Fruit fly (Drosophila melanogaster): Measurements from ENCODE around the gene ZnT63C.

The ZnT63C gene

dm6 chr3L:3303534-3304459 is at the start of gene ZnT63C:
TSS of gene ZnT63C (plus strand) at chr3L:3303708.
- no peak for TF ChIP-seq noc (tag; optimal IDR thresholded peaks at IDR 0.05)

DNA sequence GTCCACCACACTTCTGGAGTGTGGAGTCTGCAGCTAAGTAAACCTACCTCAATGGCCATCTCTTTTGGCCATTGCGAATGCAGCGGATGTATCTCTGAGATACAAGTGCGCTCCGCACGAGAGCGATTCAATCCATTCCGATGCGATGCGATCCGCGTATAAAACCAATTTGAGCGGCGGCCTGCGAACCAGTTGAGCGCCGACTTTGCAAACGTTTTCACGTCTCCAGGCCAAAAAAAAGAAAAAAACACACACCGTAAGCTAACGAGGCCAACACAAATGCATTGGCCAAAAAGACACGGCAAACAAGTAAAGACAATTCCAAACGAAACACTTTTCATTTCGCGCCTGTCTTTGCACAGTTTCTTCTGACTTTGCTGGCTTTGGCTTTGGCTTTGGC is 45.8 kb upstream of the ZnT63C start, which contains the start of gene ckd:
Gene ckd (plus strand): TSS at position 189 of the 400 bp plus-strand sequence.
- no peak for TF ChIP-seq noc (tag; optimal IDR thresholded peaks at IDR 0.05)

DNA sequence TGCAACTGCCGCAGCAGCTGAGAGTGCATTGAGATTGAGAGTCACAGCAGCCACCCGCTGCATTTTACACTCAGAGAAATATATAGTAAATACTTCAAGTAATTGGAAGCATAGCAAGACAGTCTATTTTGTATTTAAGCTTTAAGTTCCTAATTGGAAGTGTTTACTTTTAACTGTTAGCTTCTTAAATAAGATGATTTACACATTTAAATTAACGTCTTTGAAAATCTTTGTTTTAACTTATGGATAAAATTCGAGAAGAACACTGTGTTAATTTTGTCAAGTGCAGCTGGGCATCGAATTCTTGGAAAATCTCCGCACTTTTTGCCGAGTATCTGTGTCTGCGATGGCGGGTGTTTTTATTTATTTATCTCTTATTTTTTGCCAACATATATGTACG is 43.8 kb upstream of the ZnT63C start:
- no peak for TF ChIP-seq noc (tag; optimal IDR thresholded peaks at IDR 0.05)

- no peak for TF ChIP-seq noc (tag; optimal IDR thresholded peaks at IDR 0.05)
These were observed 41.9 kb upstream of the ZnT63C start for dm6 chr3L:3261642-3262041.

DNA sequence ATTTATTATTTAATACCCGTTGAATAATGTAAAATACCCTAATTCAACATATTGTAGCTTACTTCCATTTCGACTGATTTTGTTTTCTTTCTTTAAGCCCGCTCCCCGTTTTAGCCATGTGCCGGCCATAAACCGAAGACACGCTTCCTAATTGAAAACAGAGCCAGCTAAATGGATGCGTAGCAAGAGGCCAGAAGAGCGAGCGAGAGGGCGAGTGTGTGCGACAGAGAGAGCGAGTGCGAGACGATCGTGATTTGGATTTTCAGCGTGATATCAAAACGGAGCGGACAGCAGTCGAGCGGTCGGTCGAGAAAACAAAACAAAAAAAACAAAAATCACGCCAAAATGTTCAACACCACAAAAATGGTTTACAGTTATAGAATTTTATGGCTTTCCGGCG is 37.2 kb upstream of the ZnT63C start:
- no peak for TF ChIP-seq noc (tag; optimal IDR thresholded peaks at IDR 0.05)

- no peak for TF ChIP-seq noc (tag; optimal IDR thresholded peaks at IDR 0.05)
These were observed 35.3 kb upstream of the ZnT63C start, which contains the start of gene CG34265 for dm6 chr3L:3268161-3268560. TSS of gene CG34265 (plus strand) at chr3L:3268461.

DNA sequence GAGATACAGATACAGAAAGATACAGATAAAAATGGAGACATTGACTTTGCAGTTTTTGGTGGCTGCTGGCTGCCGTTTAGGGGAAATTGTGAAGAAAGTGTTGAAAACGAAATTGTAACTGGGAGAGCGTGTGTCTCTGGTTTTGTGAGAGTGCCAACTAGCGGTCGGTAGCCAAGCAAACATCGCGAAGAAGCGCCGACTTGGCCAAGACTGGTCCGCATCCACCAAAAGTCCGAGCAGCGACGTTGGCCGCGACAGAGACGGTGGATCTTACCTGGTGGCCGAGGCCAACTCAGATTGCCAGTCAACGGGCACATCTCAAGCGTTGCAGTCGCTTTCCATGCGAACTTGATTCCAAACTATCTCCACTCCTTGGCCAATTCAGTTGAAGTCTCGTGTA is 32.8 kb upstream of the ZnT63C start, which contains the start of gene CG14960:
Gene CG14960 (plus strand): TSS at position 301 of the 400 bp plus-strand sequence.
- TF ChIP-seq noc (tag; optimal IDR thresholded peaks at IDR 0.05), result no peak

DNA sequence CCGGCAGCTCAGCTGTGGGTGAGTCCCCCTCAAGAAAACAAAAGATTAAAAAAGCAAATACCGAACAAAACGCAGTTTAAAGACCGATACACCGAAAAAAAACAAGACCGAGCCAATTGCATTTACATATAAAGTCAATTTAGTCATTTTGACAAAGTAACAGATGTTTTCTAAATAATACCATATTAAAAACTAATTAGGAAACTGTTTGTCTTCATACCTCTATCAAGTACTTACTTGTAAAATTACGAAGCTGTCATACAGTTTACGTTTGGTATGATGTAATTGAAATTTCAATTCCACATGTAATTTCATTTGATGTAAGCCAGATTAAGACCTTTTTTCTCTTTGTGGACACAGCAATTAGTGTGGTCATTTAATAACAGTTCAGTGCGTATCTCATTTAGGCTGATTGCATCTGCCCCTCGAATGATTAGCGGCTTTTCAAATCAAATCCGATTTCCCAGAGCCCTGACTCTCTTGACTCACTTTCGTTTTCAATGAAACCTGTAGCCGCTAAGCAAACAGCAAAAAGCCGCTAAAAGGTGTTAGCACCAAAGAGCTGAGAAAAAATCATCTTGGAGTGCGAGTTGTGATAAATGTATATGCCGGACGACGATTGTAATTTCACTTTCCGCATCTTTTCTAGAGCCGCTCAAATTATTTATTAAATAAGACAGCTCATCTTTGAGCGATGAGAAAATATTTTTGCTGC is 28.9 kb upstream of the ZnT63C start:
- no peak for TF ChIP-seq noc (tag; optimal IDR thresholded peaks at IDR 0.05)

- TF ChIP-seq noc (tag; optimal IDR thresholded peaks at IDR 0.05), result no peak
These were observed 26.6 kb upstream of the ZnT63C start for dm6 chr3L:3276930-3277329.

DNA sequence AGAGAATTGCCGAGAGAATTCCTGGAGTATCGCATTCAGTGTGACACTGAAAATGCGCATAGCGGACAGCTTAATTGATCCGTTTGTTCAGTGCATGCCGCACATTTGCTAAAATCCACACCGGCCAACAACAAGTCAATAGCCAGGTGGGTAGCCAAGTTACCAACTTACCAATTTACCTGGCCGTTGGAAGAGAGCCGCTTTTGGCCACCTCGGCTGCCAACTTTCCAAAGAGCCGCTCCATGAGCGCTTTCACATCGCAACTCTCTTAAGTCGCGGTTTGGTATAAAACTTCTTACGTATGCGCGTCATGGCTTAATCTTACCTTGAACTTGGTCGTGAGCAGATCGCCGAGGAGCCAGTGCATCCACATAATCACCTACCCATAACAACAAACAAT is 23.6 kb upstream of the ZnT63C start, which contains the start of gene CG12017:
Gene CG12017 (plus strand): TSS at position 310 of the 400 bp plus-strand sequence.
- TF ChIP-seq noc (tag; optimal IDR thresholded peaks at IDR 0.05), result no peak

- no peak for TF ChIP-seq noc (tag; optimal IDR thresholded peaks at IDR 0.05)
These were observed 20.2 kb upstream of the ZnT63C start for dm6 chr3L:3283264-3283663.

dm6 chr3L:3284900-3285299 is 18.6 kb upstream of the ZnT63C start:
- TF ChIP-seq noc (tag; optimal IDR thresholded peaks at IDR 0.05), result no peak

dm6 chr3L:3288414-3288813 is 15.1 kb upstream of the ZnT63C start:
- TF ChIP-seq noc (tag; optimal IDR thresholded peaks at IDR 0.05), result no peak

DNA sequence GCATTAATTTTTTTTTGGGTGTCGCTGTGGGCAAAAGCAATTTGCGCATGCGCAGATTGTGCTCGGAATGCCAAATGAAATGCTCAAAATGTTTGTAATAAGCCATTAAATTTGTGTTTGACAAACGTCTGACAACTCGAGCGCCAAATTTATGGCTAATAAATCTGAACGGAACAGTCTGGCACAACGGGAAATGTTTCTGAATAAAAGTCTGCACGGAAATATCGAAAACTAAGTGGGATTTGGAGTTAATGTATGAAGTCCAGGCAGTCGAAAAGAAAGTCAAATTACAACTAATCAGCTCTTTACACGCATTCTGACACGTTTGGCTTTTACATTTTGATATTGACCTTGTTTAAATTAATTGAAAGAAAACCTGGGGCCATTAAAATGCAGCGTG is 12.3 kb upstream of the ZnT63C start, which contains the start of gene CG12009:
Gene CG12009 (plus strand): TSS at position 301 of the 400 bp plus-strand sequence.
- TF ChIP-seq noc (tag; optimal IDR thresholded peaks at IDR 0.05), result no peak

DNA sequence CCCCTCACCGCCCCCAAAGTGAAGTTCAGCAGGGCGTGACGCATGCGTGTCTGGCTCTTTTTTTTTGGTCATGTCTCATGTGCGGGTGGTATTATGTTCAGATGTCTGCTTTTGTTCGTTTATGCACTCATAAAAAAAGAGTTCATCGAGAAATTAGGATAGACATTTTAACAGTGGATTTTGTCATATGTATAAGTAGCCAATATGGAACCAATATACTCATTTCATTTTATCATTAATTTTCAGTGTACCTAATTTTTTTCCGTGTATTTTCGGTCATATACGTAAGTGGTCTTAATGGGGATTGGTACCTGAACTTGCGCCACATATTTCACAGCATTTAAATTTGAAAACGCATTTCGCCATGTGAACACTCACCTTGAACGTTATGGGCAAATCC is 3.2 kb upstream of the ZnT63C start:
- TF ChIP-seq noc (tag; optimal IDR thresholded peaks at IDR 0.05), result no peak

DNA sequence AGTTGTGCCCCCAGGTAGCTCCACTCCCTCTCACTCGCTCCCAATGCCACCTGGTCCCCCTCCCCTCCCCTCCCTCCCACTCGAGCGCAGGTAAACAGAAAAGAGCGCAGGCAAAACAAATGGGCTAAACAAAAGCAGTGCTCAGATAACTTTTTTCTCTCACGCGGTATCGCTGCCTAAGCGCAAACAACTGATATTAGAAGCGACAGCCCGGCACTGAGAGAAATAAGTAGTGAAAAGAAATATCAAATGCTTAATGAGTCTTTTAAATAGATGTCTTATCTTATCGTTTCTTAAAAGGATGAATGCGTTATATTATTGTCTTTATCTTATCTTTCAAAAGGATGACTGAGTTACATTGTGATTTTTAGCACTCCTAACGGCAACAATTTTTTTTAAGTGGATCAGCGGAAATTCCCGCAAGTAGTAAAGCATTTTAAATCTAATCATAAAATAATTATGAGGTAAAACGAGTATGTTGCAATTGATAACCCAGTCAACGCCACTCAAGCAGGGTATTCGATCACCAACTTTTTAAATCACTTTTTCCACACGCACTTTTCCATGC is 2.3 kb upstream of the ZnT63C start:
- peak; percentile 97 for TF ChIP-seq noc (tag; optimal IDR thresholded peaks at IDR 0.05)
